Worm (Caenorhabditis elegans): ENCODE measurements around the gene oac-58.

oac-58 gene

DNA sequence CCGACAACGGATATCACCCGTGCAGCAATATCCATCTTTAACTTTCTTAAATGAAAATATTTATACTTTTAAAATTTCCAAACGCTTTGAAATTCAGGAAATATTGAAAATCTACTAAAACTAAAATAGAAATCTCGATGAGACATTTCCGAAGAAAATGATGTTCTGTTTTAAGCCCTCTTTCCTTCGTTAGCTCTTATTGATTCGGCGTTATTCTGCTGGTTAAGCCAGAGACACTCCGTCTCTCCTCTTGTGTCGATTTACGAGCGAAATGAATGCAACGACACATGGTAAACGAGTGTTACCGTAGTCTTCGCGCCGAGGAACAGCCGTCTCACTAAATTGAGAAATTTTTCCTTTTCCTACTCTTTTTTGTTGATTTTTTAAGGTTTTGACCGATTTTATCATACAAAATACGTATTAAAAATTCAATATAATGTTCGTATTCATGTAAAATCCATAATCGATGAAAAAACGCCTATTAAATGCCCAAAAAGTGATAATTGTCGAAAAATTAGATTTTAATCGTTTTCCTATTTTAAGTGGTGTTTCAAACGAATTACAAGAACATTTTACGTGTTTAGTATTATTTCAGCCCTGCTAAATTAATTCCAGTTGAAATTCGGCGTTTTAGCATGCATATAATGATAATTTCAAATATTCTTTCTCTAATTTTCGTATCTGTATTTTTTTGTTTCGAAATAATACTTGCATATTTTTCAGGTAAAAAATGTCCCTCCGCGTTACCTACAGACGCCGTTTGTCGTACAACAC, 43.0 kb downstream of the oac-58 start, which contains the start of the genes ppm-1.H and rpl-34:
ppm-1.H (minus strand) TSS at position 51 of the 774 bp plus-strand sequence.
rpl-34 (plus strand) TSS at position 724 of the 774 bp plus-strand sequence.
- peak; percentile 61 for TF ChIP-seq W03F9.2 (tag; optimal IDR thresholded peaks at IDR 0.05)
- no peak for TF ChIP-seq him-1 (tag; optimal IDR thresholded peaks at IDR 0.05)
- no peak for TF ChIP-seq dao-5 (tag; optimal IDR thresholded peaks at IDR 0.05)

DNA sequence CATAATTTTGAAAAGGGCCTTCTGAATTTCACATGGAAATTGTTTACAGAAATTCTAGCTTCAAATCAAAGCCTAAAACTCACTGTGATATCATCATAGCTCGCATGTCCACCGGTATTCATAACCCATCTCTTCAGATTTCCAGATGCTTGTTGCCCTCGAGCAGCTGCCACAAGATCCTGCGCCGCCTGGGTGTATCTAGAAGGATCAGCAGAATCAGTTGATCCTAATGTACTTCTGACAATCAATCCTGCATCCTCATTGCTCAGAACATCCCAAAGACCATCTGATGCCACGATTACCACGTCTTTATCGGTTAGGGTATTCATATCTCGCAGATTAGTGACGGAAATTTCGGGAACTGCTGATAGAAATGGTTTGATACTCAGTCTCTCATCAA, 45.6 kb downstream of the oac-58 start:
- TF ChIP-seq dao-5 (tag; optimal IDR thresholded peaks at IDR 0.05) (no peak), him-1 (tag; optimal IDR thresholded peaks at IDR 0.05) (no peak), W03F9.2 (tag; optimal IDR thresholded peaks at IDR 0.05) (no peak)

DNA sequence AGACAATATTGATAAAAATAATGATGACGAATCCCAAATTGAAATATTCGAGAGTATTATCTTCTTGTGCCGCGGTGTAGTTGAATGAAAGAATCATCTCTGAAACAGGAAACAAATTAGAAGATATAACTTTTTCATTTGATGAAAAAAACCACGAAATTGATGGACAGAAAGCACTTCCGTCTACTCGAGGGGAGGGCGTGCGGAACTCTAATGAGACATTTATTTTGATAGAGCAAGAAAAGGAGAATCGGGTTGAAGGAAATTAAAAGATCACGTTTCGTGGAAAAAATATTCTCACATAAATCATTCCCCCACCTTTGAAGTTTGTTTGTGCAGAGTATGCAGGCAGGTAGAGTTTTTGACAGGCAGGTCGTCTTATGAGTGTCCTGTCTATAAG, 50.1 kb downstream of the oac-58 start, which contains the start of gene sre-14:
sre-14 (minus strand) TSS at position 101 of the 400 bp plus-strand sequence.
- TF ChIP-seq him-1 (tag; optimal IDR thresholded peaks at IDR 0.05) (no peak), W03F9.2 (tag; optimal IDR thresholded peaks at IDR 0.05) (no peak), dao-5 (tag; optimal IDR thresholded peaks at IDR 0.05) (no peak)

DNA sequence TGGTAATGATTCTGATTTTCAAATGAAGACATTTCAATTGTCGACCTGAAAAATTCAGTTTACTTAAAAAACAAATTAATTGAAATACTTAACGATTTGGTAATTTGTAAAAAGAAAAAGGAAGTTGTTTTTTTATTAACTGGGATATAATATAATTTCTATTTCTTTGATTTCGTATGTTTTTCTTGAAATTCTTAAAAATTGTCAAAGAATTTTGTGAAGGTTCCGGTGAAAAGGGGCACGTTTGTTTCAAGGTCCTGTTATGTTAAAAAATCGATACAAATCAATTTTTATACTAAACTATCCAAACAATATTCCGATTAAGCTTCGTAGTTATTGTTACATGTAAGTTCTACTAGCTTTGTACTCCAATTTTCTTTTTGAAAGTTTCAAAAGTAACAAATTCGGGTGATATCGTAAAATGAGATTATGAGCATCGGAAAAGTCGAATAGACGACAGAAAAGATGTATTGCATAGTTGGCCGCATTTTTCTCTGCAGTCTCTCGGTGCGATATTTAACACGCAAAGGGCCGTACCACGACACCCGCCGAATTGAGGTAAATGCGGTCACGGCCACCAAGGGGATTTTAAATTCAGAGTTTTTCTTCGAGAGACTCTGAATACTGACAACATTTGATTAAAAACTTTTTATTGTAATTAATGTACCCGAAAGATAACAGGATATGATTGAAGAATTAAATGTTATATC, 52.2 kb downstream of the oac-58 start, which contains the start of gene Y39C12A.9:
Y39C12A.9 (minus strand) TSS at position 51 of the 710 bp plus-strand sequence.
- TF ChIP-seq W03F9.2 (tag; optimal IDR thresholded peaks at IDR 0.05) (no peak), dao-5 (tag; optimal IDR thresholded peaks at IDR 0.05) (no peak), him-1 (tag; optimal IDR thresholded peaks at IDR 0.05) (no peak)
